Worm (Caenorhabditis elegans) whole organism, L1 larva: ENCODE data around the gene srz-48.
A peak's percentile ranks its signal among the peaks of the same experiment; 100 is the strongest.
"Not testable (repeated sequence)": the region's sequence is repeated elsewhere in the genome, so short reads cannot be mapped to it uniquely, and the experiment has no call there.

ENCODE experiments used
- C04F5.9 ChIP-seq: sonication (generic microtip); optimal IDR thresholded peaks from 2 replicates; lab custom pipeline; 2016; ENCODE audit warnings: missing genetic modification characterization, missing compliant biosample characterization
- C34B4.2 ChIP-seq: sonication (generic microtip); optimal IDR thresholded peaks from 2 replicates; lab custom pipeline; 2017; ENCODE audit warnings: mild to moderate bottlenecking, missing genetic modification characterization, missing compliant biosample characterization
- Y116A8C.19 ChIP-seq: sonication (generic microtip); optimal IDR thresholded peaks from 2 replicates; lab custom pipeline; 2016; ENCODE audit warnings: missing compliant biosample characterization, missing genetic modification characterization, borderline replicate concordance
- aha-1 ChIP-seq: fragments of 150-350 bp; optimal IDR thresholded peaks from 2 replicates; lab custom pipeline; 2014; ENCODE audit warnings: missing biosample characterization, missing genetic modification characterization
- ama-1 ChIP-seq: fragments of 150-350 bp; optimal IDR thresholded peaks from 2 replicates; lab custom pipeline; 2014
- blmp-1 ChIP-seq: fragments of 150-350 bp; optimal IDR thresholded peaks from 2 replicates; lab custom pipeline; 2014; ENCODE audit warnings: missing biosample characterization, missing genetic modification characterization
- ceh-63 ChIP-seq: fragments of 200-800 bp; sonication (Bioruptor generic); optimal IDR thresholded peaks from 2 replicates; lab custom pipeline; 2018; ENCODE audit warnings: mild to moderate bottlenecking, missing genetic modification characterization, missing compliant biosample characterization
- ceh-8 ChIP-seq: fragments of 200-800 bp; sonication (Bioruptor generic); optimal IDR thresholded peaks from 2 replicates; lab custom pipeline; 2018; ENCODE audit warnings: mild to moderate bottlenecking, missing genetic modification characterization, moderate library complexity, missing compliant biosample characterization
- ceh-82 ChIP-seq, 3 experiments: fragments of 150-350 bp in 1 of 3; sonication (generic microtip) in 2 of 3; optimal IDR thresholded peaks; 2 replicates each; lab custom pipeline; 2014 to 2017; ENCODE audit warnings: missing biosample characterization in 3 of 3, missing genetic modification characterization in 3 of 3
- ceh-88 ChIP-seq: fragments of 200-800 bp; sonication (Bioruptor generic); IDR thresholded peaks from 2 replicates; pipeline ENCODE4 v1.3.6; 2022; ENCODE audit warnings: missing genetic modification characterization, missing compliant biosample characterization
- efl-1 ChIP-seq, 4 experiments: fragments of 150-350 bp; optimal IDR thresholded peaks in 3 of 4; peaks in 1 of 4; 1 replicate in 1 of 4; 2 replicates in 3 of 4; lab custom pipeline; 2014; ENCODE audit warnings: missing biosample characterization in 2 of 4, missing genetic modification characterization in 2 of 4, missing genetic modification reagents in 2 of 4
- egl-13 ChIP-seq: sonication (generic microtip); optimal IDR thresholded peaks from 2 replicates; lab custom pipeline; 2016; ENCODE audit warnings: missing genotype, missing genetic modification reagents, missing genetic modification characterization, missing compliant biosample characterization
- elt-2 ChIP-seq: sonication (generic microtip); optimal IDR thresholded peaks from 2 replicates; lab custom pipeline; 2016; ENCODE audit warnings: missing genetic modification characterization, mild to moderate bottlenecking, inconsistent platforms, missing compliant biosample characterization, missing genetic modification reagents
- fkh-10 ChIP-seq: sonication (generic microtip); optimal IDR thresholded peaks from 2 replicates; lab custom pipeline; 2017; ENCODE audit warnings: missing biosample characterization, missing genetic modification reagents, missing genetic modification characterization
- fkh-4 ChIP-seq: sonication (generic microtip); optimal IDR thresholded peaks from 2 replicates; lab custom pipeline; 2016; ENCODE audit warnings: missing compliant biosample characterization, missing genetic modification characterization, borderline replicate concordance
- fos-1 ChIP-seq: fragments of 150-350 bp; optimal IDR thresholded peaks from 2 replicates; lab custom pipeline; 2014; ENCODE audit warnings: missing biosample characterization, missing genetic modification characterization
- grh-1 ChIP-seq: fragments of 200-800 bp; sonication (Bioruptor generic); IDR thresholded peaks from 2 replicates; pipeline ENCODE4 v1.3.6; 2022; ENCODE audit warnings: missing genetic modification reagents, missing genetic modification characterization, missing compliant biosample characterization
- hlh-4 ChIP-seq: sonication (generic microtip); optimal IDR thresholded peaks from 2 replicates; lab custom pipeline; 2016; ENCODE audit warnings: mild to moderate bottlenecking, missing genetic modification characterization, missing compliant biosample characterization
- isw-1 ChIP-seq: fragments of 200-800 bp; sonication (Bioruptor generic); IDR thresholded peaks from 2 replicates; pipeline ENCODE4 v1.3.6; 2022; ENCODE audit warnings: missing genetic modification characterization, missing compliant biosample characterization
- jun-1 ChIP-seq: fragments of 150-350 bp; optimal IDR thresholded peaks from 2 replicates; lab custom pipeline; 2014; ENCODE audit warnings: missing biosample characterization, missing genetic modification reagents, missing genetic modification characterization
- lir-3 ChIP-seq: sonication (generic microtip); optimal IDR thresholded peaks from 2 replicates; lab custom pipeline; 2016; ENCODE audit warnings: mild to moderate bottlenecking, missing genetic modification characterization, moderate library complexity, missing compliant biosample characterization; ENCODE audit not compliant: poor library complexity
- mab-9 ChIP-seq: fragments of 200-800 bp; sonication (Bioruptor generic); IDR thresholded peaks from 2 replicates; pipeline ENCODE4 v1.3.6; 2022; ENCODE audit warnings: missing genetic modification reagents, missing genetic modification characterization, missing compliant biosample characterization
- mdl-1 ChIP-seq, 2 experiments: fragments of 150-350 bp; optimal IDR thresholded peaks; 2 replicates each; lab custom pipeline; 2014 to 2017; ENCODE audit warnings: missing biosample characterization in 2 of 2, missing genetic modification characterization in 2 of 2, inconsistent platforms in 1 of 2
- mef-2 ChIP-seq: fragments of 150-350 bp; optimal IDR thresholded peaks from 2 replicates; lab custom pipeline; 2014; ENCODE audit warnings: missing biosample characterization, missing genetic modification characterization
- nhr-11 ChIP-seq: fragments of 150-350 bp; optimal IDR thresholded peaks from 2 replicates; lab custom pipeline; 2014; ENCODE audit warnings: missing biosample characterization, missing genetic modification characterization
- nhr-28 ChIP-seq: fragments of 150-350 bp; optimal IDR thresholded peaks from 2 replicates; lab custom pipeline; 2014; ENCODE audit warnings: missing biosample characterization, missing genetic modification characterization
- pax-3 ChIP-seq: fragments of 200-800 bp; sonication (Bioruptor generic); optimal IDR thresholded peaks from 2 replicates; lab custom pipeline; 2018; ENCODE audit warnings: mild to moderate bottlenecking, missing genetic modification characterization, moderate library complexity, missing compliant biosample characterization
- pqm-1 ChIP-seq: sonication (generic microtip); optimal IDR thresholded peaks from 3 replicates; lab custom pipeline; 2017; ENCODE audit warnings: missing biosample characterization, missing genetic modification characterization
- rnt-1 ChIP-seq: sonication (generic microtip); optimal IDR thresholded peaks from 2 replicates; lab custom pipeline; 2016; ENCODE audit warnings: mild to moderate bottlenecking, missing genetic modification characterization, moderate library complexity, missing compliant biosample characterization
- snu-23 ChIP-seq: sonication (generic microtip); optimal IDR thresholded peaks from 2 replicates; lab custom pipeline; 2016; ENCODE audit warnings: missing genetic modification characterization, missing compliant biosample characterization
- sup-37 ChIP-seq: fragments of 200-800 bp; sonication (Bioruptor generic); optimal IDR thresholded peaks from 2 replicates; lab custom pipeline; 2018; ENCODE audit warnings: mild to moderate bottlenecking, missing genetic modification characterization, missing compliant biosample characterization
- swsn-7 ChIP-seq: sonication (generic microtip); optimal IDR thresholded peaks from 2 replicates; lab custom pipeline; 2016; ENCODE audit warnings: missing genetic modification characterization, missing compliant biosample characterization
- tbx-2 ChIP-seq: sonication (generic microtip); optimal IDR thresholded peaks from 2 replicates; lab custom pipeline; 2016; ENCODE audit warnings: missing genetic modification characterization, missing compliant biosample characterization
- unc-98 ChIP-seq: fragments of 200-800 bp; sonication (Bioruptor generic); IDR thresholded peaks from 2 replicates; pipeline ENCODE4 v1.3.6; 2022; ENCODE audit warnings: missing genetic modification characterization, missing compliant biosample characterization
- zip-4 ChIP-seq: fragments of 200-800 bp; sonication (Bioruptor generic); optimal IDR thresholded peaks from 2 replicates; lab custom pipeline; 2018; ENCODE audit warnings: mild to moderate bottlenecking, missing genetic modification characterization, moderate library complexity, missing compliant biosample characterization
- ztf-4 ChIP-seq: fragments of 150-350 bp; optimal IDR thresholded peaks from 2 replicates; lab custom pipeline; 2014; ENCODE audit warnings: missing biosample characterization, missing genetic modification characterization

The srz-48 gene

DNA sequence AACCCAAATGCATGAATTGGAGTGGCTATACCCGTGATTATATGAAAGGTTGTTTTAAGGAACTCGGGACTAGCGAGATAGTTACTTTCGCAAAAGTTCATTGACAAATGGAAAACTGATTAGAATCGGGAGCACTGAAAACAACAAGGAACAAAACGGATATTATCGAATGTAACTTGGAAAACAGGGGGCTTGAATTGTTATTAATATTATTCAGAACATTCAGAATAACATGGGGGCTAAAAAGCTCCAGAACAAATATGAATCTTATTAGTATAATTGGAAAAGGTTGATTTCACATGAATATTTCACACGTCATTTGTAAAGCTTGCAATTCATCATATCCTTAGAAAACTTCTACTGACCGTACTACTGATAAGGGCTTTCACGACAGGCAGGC lies 11.6 kb upstream of the srz-48 start, which contains the start of gene srh-235:
srh-235 (minus strand) TSS at position 101 of the 400 bp plus-strand sequence.
- TF ChIP-seq fkh-4 (tag; lab: Kevin White, UChicago) (no peak), ceh-63 (no peak), C04F5.9 (tag; lab: Kevin White, UChicago) (no peak), egl-13 (tag; lab: Kevin White, UChicago) (no peak), jun-1 (no peak), mdl-1 (tag; optimal IDR thresholded peaks at IDR 0.05; lab: Kevin White, UChicago) (no peak), fkh-10 (GFP tag; lab: Kevin White, UChicago) (no peak), ceh-88 (GFP tag; lab: Robert Waterston, UW) (no peak), pqm-1 (tag; lab: Kevin White, UChicago) (no peak), mab-9 (GFP tag; lab: Robert Waterston, UW) (no peak), nhr-11 (tag; lab: Kevin White, UChicago) (no peak), pax-3 (tag; lab: Kevin White, UChicago) (no peak), ceh-82 (tag; optimal IDR thresholded peaks at IDR 0.05; lab: Kevin White, UChicago) (no peak), snu-23 (GFP tag; lab: Kevin White, UChicago) (no peak), zip-4 (GFP tag; lab: Kevin White, UChicago) (no peak), grh-1 (GFP tag; lab: Robert Waterston, UW) (no peak), blmp-1 (tag; lab: Kevin White, UChicago) (no peak), Y116A8C.19 (tag; lab: Kevin White, UChicago) (no peak), sup-37 (GFP tag; lab: Kevin White, UChicago) (no peak), tbx-2 (tag; lab: Kevin White, UChicago) (no peak)

ce11 chrV:17469180-17469579 lies 9.2 kb upstream of the srz-48 start, which contains the start of gene F20E11.17:
Gene F20E11.17 (minus strand): TSS chrV:17469280.
- TF ChIP-seq ama-1 (no peak), aha-1 (tag; lab: Kevin White, UChicago) (no peak), hlh-4 (no peak), C04F5.9 (tag; lab: Kevin White, UChicago) (no peak), mab-9 (GFP tag; lab: Robert Waterston, UW) (no peak), elt-2 (no peak), isw-1 (GFP tag; lab: Robert Waterston, UW) (no peak), ceh-8 (no peak), lir-3 (tag; lab: Kevin White, UChicago) (no peak), fos-1 (tag; lab: Kevin White, UChicago) (no peak), mef-2 (tag; lab: Kevin White, UChicago) (no peak)

ce11 chrV:17467881-17468280 lies 7.9 kb upstream of the srz-48 start:
- no peak for TF ChIP-seq unc-98
- no peak for TF ChIP-seq efl-1 (optimal IDR thresholded peaks at IDR 0.05; lab: Kevin White, UChicago)
- peak in 1 of 2 experiments; percentile 59 for TF ChIP-seq efl-1 (GFP tag; optimal IDR thresholded peaks at IDR 0.05 in 1 of 2; lab: Kevin White, UChicago)
- no peak for TF ChIP-seq swsn-7
- TF ChIP-seq hlh-4 = no peak

DNA sequence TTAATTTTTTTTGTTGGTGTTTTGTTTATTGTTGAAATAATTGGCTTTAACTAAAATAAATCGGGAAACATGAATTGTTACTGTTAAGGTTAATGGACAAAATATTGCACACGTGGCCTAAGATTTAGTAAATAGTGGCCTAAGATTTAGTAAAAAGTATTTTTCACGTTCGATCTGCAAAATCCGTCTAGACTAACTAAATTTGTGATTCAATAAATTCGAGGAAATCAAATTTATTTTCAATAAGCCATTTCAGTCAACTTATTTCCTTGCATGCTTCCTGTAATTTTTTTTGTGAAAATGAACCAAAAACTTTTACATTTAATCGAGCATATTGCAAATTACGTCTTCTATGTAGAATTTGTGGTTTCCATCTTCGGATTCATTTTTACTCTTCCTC lies 6.8 kb upstream of the srz-48 start, which contains the start of gene srw-72:
srw-72 (plus strand) TSS at position 301 of the 400 bp plus-strand sequence.
- TF ChIP-seq ama-1 = no peak
- no peak for TF ChIP-seq nhr-28 (tag; lab: Kevin White, UChicago)
- TF ChIP-seq C34B4.2 (tag; lab: Kevin White, UChicago) = no peak

- not testable (repeated sequence) for TF ChIP-seq C34B4.2 (tag; lab: Kevin White, UChicago); rnt-1; ztf-4
Observed at ce11 chrV:17464278-17464677, 4.3 kb upstream of the srz-48 start, which contains the start of gene F20E11.7. Gene F20E11.7 (plus strand): TSS chrV:17464578.
